Fruit fly (Drosophila melanogaster) whole organism, embryonic: Measurements from ENCODE around the gene CG15043.

ENCODE experiments used
- ATbp ChIP-seq: fragments of 200-800 bp; sonication (Bioruptor generic); optimal IDR thresholded peaks from 2 replicates; lab custom pipeline; 2017; ENCODE audit warnings: missing biosample characterization, mild to moderate bottlenecking, missing genetic modification characterization, missing genetic modification reagents
- CG10147 ChIP-seq: fragments of 200-800 bp; sonication (Bioruptor generic); optimal IDR thresholded peaks from 2 replicates; lab custom pipeline; 2019; ENCODE audit warnings: missing biosample characterization, mild to moderate bottlenecking, missing genetic modification characterization, moderate library complexity
- CG10366 ChIP-seq: fragments of 200-800 bp; sonication (Bioruptor generic); IDR thresholded peaks from 2 replicates; pipeline ENCODE4 v1.3.6; 2022; ENCODE audit warnings: missing biosample characterization, missing genetic modification characterization
- CG11695 ChIP-seq: fragments of 200-800 bp; sonication (Bioruptor generic); IDR thresholded peaks from 3 replicates; pipeline ENCODE4 v1.3.6; 2022; ENCODE audit warnings: missing biosample characterization, missing genetic modification characterization
- CG12219 ChIP-seq: fragments of 200-800 bp; sonication (Bioruptor generic); optimal IDR thresholded peaks from 3 replicates; lab custom pipeline; 2018; ENCODE audit warnings: missing biosample characterization, mild to moderate bottlenecking, missing genetic modification characterization
- CG1603 ChIP-seq: fragments of 200-800 bp; sonication (Bioruptor generic); optimal IDR thresholded peaks from 2 replicates; lab custom pipeline; 2019; ENCODE audit warnings: missing biosample characterization, mild to moderate bottlenecking, missing genetic modification characterization, moderate library complexity
- CG17829 ChIP-seq: fragments of 200-800 bp; optimal IDR thresholded peaks from 2 replicates; lab custom pipeline; 2019; ENCODE audit warnings: missing biosample characterization, mild to moderate bottlenecking, missing genetic modification characterization, moderate library complexity
- CG18476 ChIP-seq: fragments of 200-800 bp; sonication (Bioruptor generic); optimal IDR thresholded peaks from 2 replicates; lab custom pipeline; 2016; ENCODE audit warnings: missing biosample characterization, mild to moderate bottlenecking, missing genetic modification characterization
- CG30020 ChIP-seq: fragments of 200-800 bp; optimal IDR thresholded peaks from 2 replicates; lab custom pipeline; 2019; ENCODE audit warnings: missing biosample characterization, mild to moderate bottlenecking, missing genetic modification characterization, moderate library complexity
- CG43689 ChIP-seq: fragments of 200-800 bp; sonication (Bioruptor generic); IDR thresholded peaks from 2 replicates; pipeline ENCODE4 v1.3.6; 2022; ENCODE audit warnings: missing biosample characterization, missing genetic modification characterization
- CG4404 ChIP-seq: fragments of 200-800 bp; sonication (Bioruptor generic); IDR thresholded peaks from 2 replicates; pipeline ENCODE4 v1.3.6; 2022; ENCODE audit warnings: missing biosample characterization, missing genetic modification characterization
- CG4424 ChIP-seq: fragments of 200-800 bp; sonication (Bioruptor generic); optimal IDR thresholded peaks from 3 replicates; lab custom pipeline; 2016; ENCODE audit warnings: missing biosample characterization, missing genetic modification characterization
- CG6689 ChIP-seq: fragments of 200-800 bp; sonication (Bioruptor generic); IDR thresholded peaks from 2 replicates; pipeline ENCODE4 v1.3.6; 2022; ENCODE audit warnings: missing biosample characterization, missing genetic modification characterization
- CG6765 ChIP-seq: fragments of 200-800 bp; sonication (Bioruptor generic); optimal IDR thresholded peaks from 3 replicates; lab custom pipeline; 2017; ENCODE audit warnings: missing biosample characterization, mild to moderate bottlenecking, missing genetic modification characterization
- CG7372 ChIP-seq: fragments of 200-800 bp; sonication (Bioruptor generic); IDR thresholded peaks from 2 replicates; pipeline ENCODE4 v1.3.6; 2022; ENCODE audit warnings: missing biosample characterization, missing genetic modification characterization
- CG7839 ChIP-seq: fragments of 200-800 bp; sonication (Bioruptor generic); optimal IDR thresholded peaks from 3 replicates; lab custom pipeline; 2018; ENCODE audit warnings: missing biosample characterization, mild to moderate bottlenecking, missing genetic modification characterization, moderate library complexity
- CG8388 ChIP-seq: fragments of 200-800 bp; sonication (Bioruptor generic); optimal IDR thresholded peaks from 2 replicates; lab custom pipeline; 2019; ENCODE audit warnings: missing biosample characterization, mild to moderate bottlenecking, missing genetic modification characterization, moderate library complexity
- CG9797 ChIP-seq: fragments of 200-800 bp; sonication (Bioruptor generic); optimal IDR thresholded peaks from 3 replicates; lab custom pipeline; 2018; ENCODE audit warnings: missing biosample characterization, mild to moderate bottlenecking, missing genetic modification characterization
- CG9932 ChIP-seq: fragments of 200-800 bp; sonication (Bioruptor generic); IDR thresholded peaks from 2 replicates; pipeline ENCODE4 v1.3.6; 2022; ENCODE audit warnings: missing biosample characterization, missing genetic modification characterization
- D ChIP-seq, 2 experiments: fragments of 200-800 bp in 1 of 2; fragments of >200 bp in 1 of 2; sonication (Bioruptor generic) in 1 of 2; optimal IDR thresholded peaks; 2 replicates in 1 of 2; 3 replicates in 1 of 2; lab custom pipeline; 2017; ENCODE audit warnings: mild to moderate bottlenecking in 1 of 2, missing biosample characterization in 1 of 2, missing genetic modification characterization in 1 of 2, missing genetic modification reagents in 1 of 2
- Deaf1 ChIP-seq: fragments of 200-800 bp; optimal IDR thresholded peaks from 3 replicates; lab custom pipeline; 2019; ENCODE audit warnings: missing biosample characterization, mild to moderate bottlenecking, missing genetic modification characterization, moderate library complexity
- HLH3B ChIP-seq: fragments of 200-800 bp; sonication (Bioruptor generic); IDR thresholded peaks from 2 replicates; pipeline ENCODE4 v1.3.6; 2022; ENCODE audit warnings: missing biosample characterization, missing genetic modification characterization
- Hr51 ChIP-seq, 2 experiments: fragments of 200-800 bp; sonication (Bioruptor generic); optimal IDR thresholded peaks; 2 replicates in 1 of 2; 3 replicates in 1 of 2; lab custom pipeline; 2016 to 2018; ENCODE audit warnings: missing biosample characterization in 2 of 2, missing genetic modification characterization in 2 of 2, mild to moderate bottlenecking in 1 of 2, moderate library complexity in 1 of 2
- Hsf ChIP-seq: fragments of 200-800 bp; sonication (Bioruptor generic); optimal IDR thresholded peaks from 3 replicates; lab custom pipeline; 2016; ENCODE audit warnings: missing biosample characterization, missing genetic modification characterization
- Jarid2 ChIP-seq: fragments of 200-800 bp; sonication (Bioruptor generic); optimal IDR thresholded peaks from 3 replicates; lab custom pipeline; 2017; ENCODE audit warnings: mild to moderate bottlenecking, missing biosample characterization, missing genetic modification reagents, missing genetic modification characterization
- Lpt ChIP-seq: fragments of >200 bp; optimal IDR thresholded peaks from 2 replicates; lab custom pipeline; 2018; ENCODE audit warnings: missing biosample characterization, missing genetic modification characterization
- MESR4 ChIP-seq: fragments of 200-800 bp; sonication (Bioruptor generic); optimal IDR thresholded peaks from 2 replicates; lab custom pipeline; 2018; ENCODE audit warnings: missing biosample characterization, mild to moderate bottlenecking, missing genetic modification characterization, moderate library complexity
- NK7.1 ChIP-seq: fragments of 200-800 bp; sonication (Bioruptor generic); optimal IDR thresholded peaks from 3 replicates; lab custom pipeline; 2016; ENCODE audit warnings: missing biosample characterization, missing genetic modification characterization
- Neu2 ChIP-seq: fragments of 200-800 bp; sonication (Bioruptor generic); optimal IDR thresholded peaks from 3 replicates; lab custom pipeline; 2016; ENCODE audit warnings: missing biosample characterization, missing genetic modification characterization, borderline replicate concordance
- Oli ChIP-seq: fragments of 200-800 bp; sonication (Bioruptor generic); optimal IDR thresholded peaks from 2 replicates; lab custom pipeline; 2018; ENCODE audit warnings: missing biosample characterization, mild to moderate bottlenecking, missing genetic modification characterization, moderate library complexity
- Taf1 ChIP-seq: fragments of 200-800 bp; sonication (Bioruptor generic); IDR thresholded peaks from 2 replicates; pipeline ENCODE4 v1.3.6; 2022; ENCODE audit warnings: missing biosample characterization, missing genetic modification characterization
- Xbp1 ChIP-seq: fragments of 200-800 bp; sonication (Bioruptor generic); optimal IDR thresholded peaks from 3 replicates; lab custom pipeline; 2016; ENCODE audit warnings: missing biosample characterization, mild to moderate bottlenecking, missing genetic modification characterization
- bcd ChIP-seq: fragments of 200-800 bp; sonication (Bioruptor generic); optimal IDR thresholded peaks from 2 replicates; lab custom pipeline; 2017; ENCODE audit warnings: missing biosample characterization, mild to moderate bottlenecking, missing genetic modification characterization
- chif ChIP-seq, 2 experiments: fragments of 200-800 bp; sonication (Bioruptor generic); optimal IDR thresholded peaks; 3 replicates each; lab custom pipeline; 2016; ENCODE audit warnings: missing biosample characterization in 2 of 2, missing genetic modification characterization in 2 of 2
- dmrt99B ChIP-seq: fragments of 200-800 bp; sonication (Bioruptor generic); optimal IDR thresholded peaks from 2 replicates; lab custom pipeline; 2018; ENCODE audit warnings: missing biosample characterization, mild to moderate bottlenecking, missing genetic modification characterization, moderate library complexity
- ems ChIP-seq: fragments of 200-800 bp; sonication (Bioruptor generic); optimal IDR thresholded peaks from 3 replicates; lab custom pipeline; 2016; ENCODE audit warnings: missing biosample characterization, missing genetic modification characterization
- en ChIP-seq: fragments of 200-800 bp; sonication (Bioruptor generic); optimal IDR thresholded peaks from 2 replicates; lab custom pipeline; 2016; ENCODE audit warnings: missing biosample characterization, missing genetic modification characterization
- eyg ChIP-seq: fragments of 200-800 bp; sonication (Bioruptor generic); optimal IDR thresholded peaks from 3 replicates; lab custom pipeline; 2016; ENCODE audit warnings: missing biosample characterization, missing genetic modification characterization
- hb ChIP-seq: fragments of 200-800 bp; sonication (Bioruptor generic); IDR thresholded peaks from 3 replicates; pipeline ENCODE4 v1.3.6; 2022; ENCODE audit warnings: missing biosample characterization, missing genetic modification characterization; ENCODE audit not compliant: partially characterized antibody
- inv ChIP-seq: fragments of 200-800 bp; sonication (Bioruptor generic); IDR thresholded peaks from 2 replicates; pipeline ENCODE4 v1.3.6; 2022; ENCODE audit warnings: missing biosample characterization, missing genetic modification characterization; ENCODE audit not compliant: partially characterized antibody
- nom ChIP-seq: fragments of 200-800 bp; sonication (Bioruptor generic); optimal IDR thresholded peaks from 2 replicates; lab custom pipeline; 2017; ENCODE audit warnings: missing biosample characterization, missing genetic modification characterization, mild to moderate bottlenecking, moderate library complexity, missing genetic modification reagents
- pita ChIP-seq: fragments of 200-800 bp; sonication (Bioruptor generic); optimal IDR thresholded peaks from 2 replicates; lab custom pipeline; 2017; ENCODE audit warnings: missing biosample characterization, mild to moderate bottlenecking, missing genetic modification characterization
- prd ChIP-seq, 3 experiments: fragments of >200 bp in 2 of 3; fragments of 200-800 bp in 1 of 3; sonication (Bioruptor generic) in 1 of 3; optimal IDR thresholded peaks in 2 of 3; IDR thresholded peaks in 1 of 3; 2 replicates in 2 of 3; 3 replicates in 1 of 3; pipeline versions ENCODE4 v1.3.6 to Lab custom; 2017 to 2022; ENCODE audit warnings: missing biosample characterization in 1 of 3, missing genetic modification characterization in 1 of 3
- repo ChIP-seq: fragments of 200-800 bp; sonication (Bioruptor generic); optimal IDR thresholded peaks from 2 replicates; lab custom pipeline; 2016; ENCODE audit warnings: missing biosample characterization, missing genetic modification characterization
- seq ChIP-seq: fragments of 200-800 bp; sonication (Bioruptor generic); IDR thresholded peaks from 2 replicates; pipeline ENCODE4 v1.3.6; 2022; ENCODE audit warnings: missing biosample characterization, missing genetic modification characterization
- sisA ChIP-seq: fragments of 200-800 bp; sonication (Bioruptor generic); IDR thresholded peaks from 2 replicates; pipeline ENCODE4 v1.3.6; 2022; ENCODE audit warnings: missing biosample characterization, missing genetic modification characterization
- wek ChIP-seq: fragments of 200-800 bp; sonication (Bioruptor generic); optimal IDR thresholded peaks from 3 replicates; lab custom pipeline; 2018; ENCODE audit warnings: missing biosample characterization, mild to moderate bottlenecking, missing genetic modification characterization, moderate library complexity

CG15043 gene

DNA sequence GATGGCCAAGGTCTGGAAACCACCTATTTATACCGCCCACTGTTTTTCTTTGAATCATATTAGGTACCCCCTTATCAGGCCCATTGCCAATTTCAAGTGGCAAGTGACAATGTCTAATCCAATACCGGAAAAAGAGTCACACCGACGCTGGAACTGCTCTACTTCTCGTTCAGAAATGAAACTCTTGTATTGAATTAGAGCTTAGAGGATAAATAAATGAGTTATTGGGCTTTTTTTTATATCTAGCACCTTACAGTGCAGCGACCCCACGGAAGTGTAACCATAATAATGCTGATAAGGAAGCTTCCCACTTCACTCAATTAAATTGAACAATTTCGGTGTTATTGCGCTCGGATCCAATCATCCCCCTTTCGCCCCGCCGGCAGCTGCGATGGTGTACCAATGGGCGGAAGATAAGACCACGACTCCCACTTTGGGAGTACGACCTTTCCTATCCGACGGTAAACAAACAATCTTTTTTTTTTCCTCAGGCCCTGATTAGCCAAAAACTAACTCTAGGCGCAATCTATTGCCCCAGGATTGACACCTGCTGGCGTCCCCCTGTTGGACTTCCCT is at the start of gene CG15043 (continued):
- no peak for TF ChIP-seq Jarid2 (GFP tag; lab: Kevin White, UChicago)
- TF ChIP-seq CG30020 = no peak
- no peak for TF ChIP-seq CG10147 (GFP tag; lab: Kevin White, UChicago)
- TF ChIP-seq CG18476 (GFP tag; lab: Kevin White, UChicago) = peak; percentile 13
- TF ChIP-seq bcd (GFP tag; lab: Kevin White, UChicago) = peak; percentile 44
- no peak for TF ChIP-seq CG17829 (tag; lab: Kevin White, UChicago)
- no peak for TF ChIP-seq Taf1 (GFP tag; lab: Robert Waterston, UW)
- TF ChIP-seq CG6765 (GFP tag; lab: Kevin White, UChicago) = no peak
- no peak for TF ChIP-seq inv
- TF ChIP-seq ems (GFP tag; lab: Kevin White, UChicago) = no peak
- TF ChIP-seq D (optimal IDR thresholded peaks at IDR 0.05; lab: Kevin White, UChicago) = no peak
- no peak for TF ChIP-seq D (GFP tag; optimal IDR thresholded peaks at IDR 0.05; lab: Kevin White, UChicago)
- TF ChIP-seq CG11695 (GFP tag; lab: Robert Waterston, UW) = peak; percentile 61; the same call in 1 of the 3 replicates
- TF ChIP-seq eyg (GFP tag; lab: Kevin White, UChicago) = no peak
- no peak for TF ChIP-seq Hr51 (GFP tag; optimal IDR thresholded peaks at IDR 0.05; lab: Kevin White, UChicago)
- no peak for TF ChIP-seq CG9797 (GFP tag; lab: Kevin White, UChicago)
- TF ChIP-seq Neu2 (GFP tag; lab: Kevin White, UChicago) = no peak
- TF ChIP-seq nom (GFP tag; lab: Kevin White, UChicago) = no peak
- no peak for TF ChIP-seq en (GFP tag; lab: Kevin White, UChicago)
- TF ChIP-seq CG9932 (GFP tag; lab: Robert Waterston, UW) = peak; percentile 54
- TF ChIP-seq chif (GFP tag; optimal IDR thresholded peaks at IDR 0.05; lab: Kevin White, UChicago) = no peak
- no peak for TF ChIP-seq MESR4 (GFP tag; lab: Kevin White, UChicago)
- no peak for TF ChIP-seq wek (GFP tag; lab: Kevin White, UChicago)
- no peak for TF ChIP-seq CG10366 (GFP tag; lab: Robert Waterston, UW)
- TF ChIP-seq NK7.1 = peak; percentile 18
- TF ChIP-seq Hsf = peak; percentile 19
- TF ChIP-seq repo = no peak

DNA sequence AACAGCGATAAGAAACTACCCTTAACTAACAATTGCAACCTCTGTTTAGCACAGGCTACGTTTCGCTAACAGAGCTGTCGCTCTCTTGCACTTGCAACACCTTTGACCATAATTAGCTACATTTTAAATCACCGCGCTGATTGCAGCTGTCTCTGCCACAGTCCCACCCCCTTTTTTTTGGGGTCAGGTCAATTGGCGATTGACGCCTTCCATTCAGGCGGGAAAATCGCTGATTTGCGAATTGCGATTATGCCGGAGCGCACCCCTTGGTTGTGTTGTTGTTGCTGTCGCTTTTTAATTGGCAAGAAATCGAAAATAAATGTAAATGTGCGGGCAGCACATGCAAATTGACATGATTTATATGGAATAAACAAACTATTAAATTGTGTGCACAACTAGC is 49.4 kb upstream of the CG15043 start:
- no peak for TF ChIP-seq CG6689 (GFP tag; lab: Robert Waterston, UW)
- TF ChIP-seq HLH3B (GFP tag; lab: Robert Waterston, UW) = no peak
- TF ChIP-seq NK7.1 = no peak
- TF ChIP-seq hb (GFP tag; lab: Robert Waterston, UW) = no peak
- no peak for TF ChIP-seq CG7372 (GFP tag; lab: Robert Waterston, UW)
- no peak for TF ChIP-seq Lpt (GFP tag; lab: Kevin White, UChicago)
- no peak for TF ChIP-seq pita (GFP tag; lab: Kevin White, UChicago)
- no peak for TF ChIP-seq CG43689 (GFP tag; lab: Robert Waterston, UW)
- TF ChIP-seq CG4404 (GFP tag; lab: Robert Waterston, UW) = no peak

DNA sequence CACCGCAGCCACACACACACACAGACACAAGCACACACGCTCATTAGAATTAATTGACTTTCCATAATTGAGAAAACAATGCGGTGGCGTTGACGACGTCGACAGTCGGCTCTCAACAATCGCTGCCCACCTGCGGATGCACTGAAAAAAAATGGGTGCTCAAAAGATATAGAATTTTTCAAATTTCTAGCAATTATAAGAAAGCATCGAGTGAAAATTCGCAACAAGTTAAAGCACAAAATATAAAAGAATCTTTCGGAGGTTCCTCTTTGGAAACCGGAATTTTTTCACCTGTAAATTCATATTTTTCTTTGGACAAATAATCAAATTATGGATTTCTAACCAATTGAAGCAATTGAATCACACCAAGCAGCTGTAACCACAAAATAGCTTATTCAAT is 47.9 kb upstream of the CG15043 start:
- TF ChIP-seq CG12219 (GFP tag; lab: Kevin White, UChicago) = no peak
- peak; percentile 12 to 16 for TF ChIP-seq chif (GFP tag; optimal IDR thresholded peaks at IDR 0.05; lab: Kevin White, UChicago)
- TF ChIP-seq seq (GFP tag; lab: Robert Waterston, UW) = no peak
- TF ChIP-seq CG1603 (tag; lab: Kevin White, UChicago) = peak; percentile 11
- peak; percentile 24 for TF ChIP-seq Oli (tag; lab: Kevin White, UChicago)
- peak; percentile 6 for TF ChIP-seq Xbp1 (GFP tag; lab: Kevin White, UChicago)
- peak; percentile 3 for TF ChIP-seq CG4424 (GFP tag; lab: Kevin White, UChicago)
- TF ChIP-seq dmrt99B (tag; lab: Kevin White, UChicago) = peak; percentile 17
- no peak for TF ChIP-seq Deaf1 (tag; lab: Kevin White, UChicago)
- TF ChIP-seq sisA = peak; percentile 38; the same call in 1 of the 2 replicates
- peak; percentile 10 for TF ChIP-seq CG8388 (GFP tag; lab: Kevin White, UChicago)
- TF ChIP-seq prd (optimal IDR thresholded peaks at IDR 0.05; lab: Kevin White, UChicago) = no peak
- TF ChIP-seq prd (GFP tag; IDR thresholded peaks at IDR 0.05; lab: Robert Waterston, UW) = peak; percentile 55; the same call in 2 of the 3 replicates
- TF ChIP-seq ATbp (GFP tag; lab: Kevin White, UChicago) = peak; percentile 15
- TF ChIP-seq CG7839 (tag; lab: Kevin White, UChicago) = peak; percentile 28
